Fruit fly (Drosophila melanogaster) whole organism, wandering third instar larva: ENCODE results near the gene CG32110.

Source experiments
- Mio ChIP-seq: sonication (Bioruptor generic); optimal IDR thresholded peaks from 2 replicates; lab custom pipeline; 2016; ENCODE audit warnings: missing biosample characterization, missing genetic modification characterization
- Myc ChIP-seq: fragments of >200 bp; optimal IDR thresholded peaks from 2 replicates; lab custom pipeline; 2017
- Vsx2 ChIP-seq: fragments of 200-300, 225-300 bp; sonication (Bioruptor generic); optimal IDR thresholded peaks from 2 replicates; lab custom pipeline; 2018; ENCODE audit warnings: missing biosample characterization, missing genetic modification characterization; ENCODE audit not compliant: partially characterized antibody
- foxo ChIP-seq, 2 experiments: fragments of 200-800 bp; sonication (Bioruptor generic); optimal IDR thresholded peaks; 2 replicates in 1 of 2; 3 replicates in 1 of 2; lab custom pipeline; 2016 to 2017; ENCODE audit warnings: missing biosample characterization in 2 of 2, missing genetic modification characterization in 2 of 2
- h ChIP-seq: fragments of 200-800 bp; sonication (Bioruptor generic); optimal IDR thresholded peaks from 3 replicates; lab custom pipeline; 2016; ENCODE audit warnings: missing biosample characterization, mild to moderate bottlenecking, missing genetic modification characterization
- rgr ChIP-seq: fragments of 200-800 bp; sonication (Bioruptor generic); optimal IDR thresholded peaks from 3 replicates; lab custom pipeline; 2016; ENCODE audit warnings: missing biosample characterization, mild to moderate bottlenecking, missing genetic modification characterization
- sv ChIP-seq: fragments of 200-800 bp; sonication (Bioruptor generic); optimal IDR thresholded peaks from 3 replicates; lab custom pipeline; 2016; ENCODE audit warnings: missing biosample characterization, missing genetic modification characterization
- usp ChIP-seq: fragments of >200 bp; optimal IDR thresholded peaks from 2 replicates; lab custom pipeline; 2017; ENCODE audit warnings: missing biosample characterization, missing genetic modification characterization

- TF ChIP-seq Myc (lab: Kevin White, UChicago) (no peak), Vsx2 (GFP tag; lab: Kevin White, UChicago) (no peak), h (no peak), rgr (GFP tag; lab: Kevin White, UChicago) (no peak), Mio (no peak), sv (GFP tag; lab: Kevin White, UChicago) (no peak), foxo (GFP tag; optimal IDR thresholded peaks at IDR 0.05; lab: Kevin White, UChicago) (no peak), usp (GFP tag; lab: Kevin White, UChicago) (no peak)
Observed at dm6 chr3L:12791679-12792229, 16.8 kb upstream of the CG32110 start.
